Worm (Caenorhabditis elegans) whole organism, midembryonic: ENCODE measurements around the gene sru-19.

Experiments
- cog-1 ChIP-seq: sonication (generic microtip); optimal IDR thresholded peaks from 2 replicates; lab custom pipeline; 2016; ENCODE audit warnings: missing genetic modification characterization, missing compliant biosample characterization
- ref-1 ChIP-seq: fragments of 200-800 bp; sonication (Bioruptor generic); conservative IDR thresholded peaks from 2 replicates; pipeline ENCODE4 v1.3.6; 2022; ENCODE audit warnings: missing genetic modification reagents, missing genetic modification characterization, missing compliant biosample characterization
- ztf-23 ChIP-seq: fragments of 200-800 bp; sonication (Bioruptor generic); IDR thresholded peaks from 2 replicates; pipeline ENCODE4 v1.3.6; 2022; ENCODE audit warnings: missing genetic modification reagents, missing genetic modification characterization, missing compliant biosample characterization

ce11 chrIV:12545393-12545792 is 47.1 kb downstream of the sru-19 start:
- no peak for TF ChIP-seq ztf-23 (GFP tag; lab: Robert Waterston, UW)
- no peak for TF ChIP-seq cog-1 (tag; lab: Kevin White, UChicago)
- no peak for TF ChIP-seq ref-1 (GFP tag; lab: Robert Waterston, UW)
